Worm (Caenorhabditis elegans) whole organism, L4/young adult: ENCODE measurements around the gene srg-23.

Experiments
- W03F9.2 ChIP-seq: fragments of 150-350 bp; optimal IDR thresholded peaks from 2 replicates; lab custom pipeline; 2014; ENCODE audit warnings: missing biosample characterization, missing genetic modification characterization
- dao-5 ChIP-seq: sonication (generic microtip); optimal IDR thresholded peaks from 2 replicates; lab custom pipeline; 2016; ENCODE audit warnings: missing genotype, missing genetic modification characterization, moderate library complexity, missing compliant biosample characterization

- TF ChIP-seq dao-5 (no peak), W03F9.2 (no peak)
Measured at ce11 chrII:3096857-3097256, 897 bp upstream of the srg-23 start, which contains the start of gene Y25C1A.14.
